Fruit fly (Drosophila melanogaster) whole organism, pupa: ENCODE results near the gene Tg.

Experiments used
- CG10348 ChIP-seq: fragments of 200-800 bp; sonication (Bioruptor generic); IDR thresholded peaks from 2 replicates; pipeline ENCODE4 v1.3.6; 2022; ENCODE audit warnings: missing biosample characterization, missing genetic modification characterization
- CG12605 ChIP-seq: fragments of 200-800 bp; sonication (Bioruptor generic); IDR thresholded peaks from 2 replicates; pipeline ENCODE4 v1.3.6; 2022; ENCODE audit warnings: missing biosample characterization, missing genetic modification characterization
- CG13204 ChIP-seq: fragments of 200-800 bp; sonication (Bioruptor generic); optimal IDR thresholded peaks from 2 replicates; lab custom pipeline; 2018; ENCODE audit warnings: missing biosample characterization, mild to moderate bottlenecking, missing genetic modification characterization, moderate library complexity
- CG14655 ChIP-seq: fragments of 200-800 bp; sonication (Bioruptor generic); optimal IDR thresholded peaks from 3 replicates; lab custom pipeline; 2017; ENCODE audit warnings: mild to moderate bottlenecking, missing biosample characterization, missing genetic modification reagents, missing genetic modification characterization
- CG15710 ChIP-seq: fragments of 200-800 bp; sonication (Bioruptor generic); optimal IDR thresholded peaks from 2 replicates; lab custom pipeline; 2018; ENCODE audit warnings: missing biosample characterization, mild to moderate bottlenecking, missing genetic modification characterization, moderate library complexity
- CG17806 ChIP-seq: fragments of 200-800 bp; sonication (Bioruptor generic); optimal IDR thresholded peaks from 2 replicates; lab custom pipeline; 2018; ENCODE audit warnings: missing biosample characterization, mild to moderate bottlenecking, missing genetic modification characterization, moderate library complexity
- CG32121 ChIP-seq: fragments of 200-800 bp; sonication (Bioruptor generic); IDR thresholded peaks from 2 replicates; pipeline ENCODE4 v1.3.6; 2022; ENCODE audit warnings: missing biosample characterization, missing genetic modification characterization
- CG34367 ChIP-seq: fragments of 200-800 bp; sonication (Bioruptor generic); optimal IDR thresholded peaks from 2 replicates; lab custom pipeline; 2018; ENCODE audit warnings: missing biosample characterization, mild to moderate bottlenecking, missing genetic modification characterization
- CG4496 ChIP-seq: fragments of 200-800 bp; sonication (Bioruptor generic); IDR thresholded peaks from 3 replicates; pipeline ENCODE4 v1.3.6; 2022; ENCODE audit warnings: missing biosample characterization, missing genetic modification characterization
- CG8159 ChIP-seq: fragments of 200-800 bp; sonication (Bioruptor generic); optimal IDR thresholded peaks from 3 replicates; lab custom pipeline; 2018; ENCODE audit warnings: missing biosample characterization, mild to moderate bottlenecking, missing genetic modification characterization, moderate library complexity
- CG8301 ChIP-seq: fragments of 200-800 bp; sonication (Bioruptor generic); optimal IDR thresholded peaks from 2 replicates; lab custom pipeline; 2018; ENCODE audit warnings: missing biosample characterization, mild to moderate bottlenecking, missing genetic modification characterization
- CG9948 ChIP-seq: fragments of 200-800 bp; sonication (Bioruptor generic); optimal IDR thresholded peaks from 2 replicates; lab custom pipeline; 2018; ENCODE audit warnings: missing biosample characterization, mild to moderate bottlenecking, missing genetic modification characterization, moderate library complexity
- D1 ChIP-seq: fragments of 200-800 bp; sonication (Bioruptor generic); optimal IDR thresholded peaks from 2 replicates; lab custom pipeline; 2018; ENCODE audit warnings: missing biosample characterization, mild to moderate bottlenecking, missing genetic modification characterization, moderate library complexity
- EcR ChIP-seq: fragments of 200-800 bp; sonication (Bioruptor generic); optimal IDR thresholded peaks from 3 replicates; lab custom pipeline; 2019; ENCODE audit warnings: missing biosample characterization, missing genetic modification characterization, mild to moderate bottlenecking, moderate library complexity, missing genetic modification reagents
- Ets98B ChIP-seq: fragments of 200-800 bp; sonication (Bioruptor generic); IDR thresholded peaks from 2 replicates; pipeline ENCODE4 v1.3.6; 2022; ENCODE audit warnings: missing biosample characterization, missing genetic modification characterization
- Pif1A ChIP-seq: fragments of 200-800 bp; sonication (Bioruptor generic); optimal IDR thresholded peaks from 3 replicates; lab custom pipeline; 2016; ENCODE audit warnings: missing biosample characterization, missing genetic modification characterization
- Pif1B ChIP-seq: fragments of 200-800 bp; sonication (Bioruptor generic); optimal IDR thresholded peaks from 3 replicates; lab custom pipeline; 2016; ENCODE audit warnings: missing biosample characterization, missing genetic modification characterization
- Snoo ChIP-seq: fragments of 200-800 bp; sonication (Bioruptor generic); optimal IDR thresholded peaks from 3 replicates; lab custom pipeline; 2017; ENCODE audit warnings: missing biosample characterization, mild to moderate bottlenecking, missing genetic modification characterization, inconsistent platforms
- fd96Ca ChIP-seq: fragments of 200-800 bp; sonication (Bioruptor generic); IDR thresholded peaks from 3 replicates; pipeline ENCODE4 v1.3.6; 2022; ENCODE audit warnings: missing biosample characterization, missing genetic modification characterization
- gl ChIP-seq: fragments of 200-800 bp; sonication (Bioruptor generic); optimal IDR thresholded peaks from 2 replicates; lab custom pipeline; 2018; ENCODE audit warnings: missing biosample characterization, mild to moderate bottlenecking, missing genetic modification characterization
- rn ChIP-seq: fragments of 200-800 bp; sonication (Bioruptor generic); IDR thresholded peaks from 2 replicates; pipeline ENCODE4 v1.3.6; 2022; ENCODE audit warnings: missing biosample characterization, missing genetic modification characterization

Tg gene

dm6 chr2L:7986210-7986609 is 25.0 kb upstream of the Tg start:
- TF ChIP-seq Pif1B (GFP tag; lab: Kevin White, UChicago) (no peak), CG32121 (GFP tag; lab: Robert Waterston, UW) (no peak), CG12605 (GFP tag; lab: Robert Waterston, UW) (no peak), CG8301 (tag; lab: Kevin White, UChicago) (no peak), CG13204 (GFP tag; lab: Kevin White, UChicago) (no peak), CG15710 (tag; lab: Kevin White, UChicago) (no peak), gl (tag; lab: Kevin White, UChicago) (no peak), CG17806 (tag; lab: Kevin White, UChicago) (no peak), Pif1A (GFP tag; lab: Kevin White, UChicago) (no peak), CG14655 (no peak), CG4496 (GFP tag; lab: Robert Waterston, UW) (no peak), Ets98B (GFP tag; lab: Robert Waterston, UW) (no peak), CG10348 (GFP tag; lab: Robert Waterston, UW) (no peak), CG9948 (no peak), CG8159 (no peak), Snoo (tag; lab: Kevin White, UChicago) (no peak), D1 (tag; lab: Kevin White, UChicago) (no peak), EcR (no peak), CG34367 (tag; lab: Kevin White, UChicago) (no peak), rn (GFP tag; lab: Robert Waterston, UW) (no peak)

- TF ChIP-seq Ets98B (GFP tag; lab: Robert Waterston, UW) (no peak), CG15710 (tag; lab: Kevin White, UChicago) (no peak), Snoo (tag; lab: Kevin White, UChicago) (no peak), gl (tag; lab: Kevin White, UChicago) (no peak), rn (GFP tag; lab: Robert Waterston, UW) (no peak), Pif1B (GFP tag; lab: Kevin White, UChicago) (no peak), CG4496 (GFP tag; lab: Robert Waterston, UW) (no peak), fd96Ca (GFP tag; lab: Robert Waterston, UW) (no peak), CG32121 (GFP tag; lab: Robert Waterston, UW) (no peak), Pif1A (GFP tag; lab: Kevin White, UChicago) (no peak), CG8159 (no peak), CG9948 (no peak), D1 (tag; lab: Kevin White, UChicago) (no peak), CG10348 (GFP tag; lab: Robert Waterston, UW) (no peak), CG8301 (tag; lab: Kevin White, UChicago) (no peak), CG17806 (tag; lab: Kevin White, UChicago) (no peak), CG14655 (no peak)
Observed at dm6 chr2L:7989868-7990267, 21.3 kb upstream of the Tg start.

dm6 chr2L:7990720-7991119 is 20.5 kb upstream of the Tg start:
- no peak for TF ChIP-seq EcR
- TF ChIP-seq CG14655: no peak
- TF ChIP-seq D1 (tag; lab: Kevin White, UChicago): no peak
- TF ChIP-seq CG8301 (tag; lab: Kevin White, UChicago): no peak
- TF ChIP-seq CG32121 (GFP tag; lab: Robert Waterston, UW): no peak
- TF ChIP-seq Snoo (tag; lab: Kevin White, UChicago): no peak
- TF ChIP-seq CG4496 (GFP tag; lab: Robert Waterston, UW): no peak
- no peak for TF ChIP-seq rn (GFP tag; lab: Robert Waterston, UW)
- TF ChIP-seq CG9948: no peak
- no peak for TF ChIP-seq CG13204 (GFP tag; lab: Kevin White, UChicago)
- TF ChIP-seq CG15710 (tag; lab: Kevin White, UChicago): no peak
- TF ChIP-seq CG17806 (tag; lab: Kevin White, UChicago): no peak
- TF ChIP-seq Pif1A (GFP tag; lab: Kevin White, UChicago): no peak
- no peak for TF ChIP-seq CG8159
- no peak for TF ChIP-seq CG12605 (GFP tag; lab: Robert Waterston, UW)
- no peak for TF ChIP-seq CG10348 (GFP tag; lab: Robert Waterston, UW)
- no peak for TF ChIP-seq gl (tag; lab: Kevin White, UChicago)
- TF ChIP-seq Ets98B (GFP tag; lab: Robert Waterston, UW): no peak

dm6 chr2L:7991391-7991876 is 19.8 kb upstream of the Tg start:
- TF ChIP-seq CG8159: no peak
- TF ChIP-seq CG4496 (GFP tag; lab: Robert Waterston, UW): peak; percentile 64; the same call in 1 of the 3 replicates
- peak; percentile 15; the same call in 1 of the 2 replicates for TF ChIP-seq CG32121 (GFP tag; lab: Robert Waterston, UW)
- no peak for TF ChIP-seq CG8301 (tag; lab: Kevin White, UChicago)
- no peak for TF ChIP-seq CG34367 (tag; lab: Kevin White, UChicago)
- TF ChIP-seq Pif1B (GFP tag; lab: Kevin White, UChicago): no peak
- TF ChIP-seq Ets98B (GFP tag; lab: Robert Waterston, UW): peak; percentile 9; the same call in 1 of the 2 replicates
- no peak for TF ChIP-seq CG9948
- peak; percentile 26 for TF ChIP-seq EcR
- TF ChIP-seq fd96Ca (GFP tag; lab: Robert Waterston, UW): 0 out of 3 replicates have a peak, but pooled peaks have one; percentile 5
- no peak for TF ChIP-seq Pif1A (GFP tag; lab: Kevin White, UChicago)
- TF ChIP-seq CG15710 (tag; lab: Kevin White, UChicago): no peak
- no peak for TF ChIP-seq CG13204 (GFP tag; lab: Kevin White, UChicago)
- no peak for TF ChIP-seq CG12605 (GFP tag; lab: Robert Waterston, UW)
- TF ChIP-seq D1 (tag; lab: Kevin White, UChicago): no peak
- TF ChIP-seq, all 21 proteins: peak for 5

DNA sequence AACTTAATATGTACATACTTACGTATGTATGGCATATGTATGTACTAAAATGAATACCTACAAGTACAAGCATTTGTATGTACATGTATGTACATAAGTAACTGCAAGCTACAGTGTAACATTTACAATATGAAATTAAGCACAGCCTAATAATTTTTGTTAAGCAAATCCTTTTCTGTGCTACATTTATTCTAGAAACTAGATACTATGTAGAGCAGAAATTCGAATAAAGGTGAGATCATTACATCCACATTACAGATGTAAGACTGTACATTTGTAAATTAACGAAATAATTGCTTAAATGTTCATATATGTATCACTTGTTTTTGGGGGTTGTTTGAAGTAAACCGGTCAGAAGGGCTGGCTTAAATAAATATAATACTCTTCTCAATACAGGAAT is 19.3 kb upstream of the Tg start:
- TF ChIP-seq CG8159: peak; percentile 1
- peak; percentile 8 for TF ChIP-seq CG17806 (tag; lab: Kevin White, UChicago)
- TF ChIP-seq CG9948: no peak
- peak; percentile 34 for TF ChIP-seq CG15710 (tag; lab: Kevin White, UChicago)
- TF ChIP-seq CG8301 (tag; lab: Kevin White, UChicago): no peak
